Worm (Caenorhabditis elegans) whole organism, young adult: ENCODE measurements around the gene F49E2.5.

Experiments
- B0261.1 ChIP-seq: sonication (generic microtip); optimal IDR thresholded peaks from 2 replicates; lab custom pipeline; 2016; ENCODE audit warnings: mild to moderate bottlenecking, missing genetic modification characterization, moderate library complexity, missing compliant biosample characterization
- C17E4.6 ChIP-seq: fragments of 200-800 bp; sonication (Bioruptor generic); IDR thresholded peaks from 2 replicates; pipeline ENCODE4 v1.3.6; 2022; ENCODE audit warnings: missing genetic modification reagents, missing genetic modification characterization, missing compliant biosample characterization
- D2030.7 ChIP-seq: fragments of 200-800 bp; sonication (Bioruptor generic); IDR thresholded peaks from 2 replicates; pipeline ENCODE4 v1.3.6; 2022; ENCODE audit warnings: missing genetic modification reagents, missing genetic modification characterization, missing compliant biosample characterization
- F37B4.10 ChIP-seq: fragments of 200-800 bp; sonication (Bioruptor generic); IDR thresholded peaks from 2 replicates; pipeline ENCODE4 v1.3.6; 2022; ENCODE audit warnings: missing genetic modification characterization, missing compliant biosample characterization
- F55B11.4 ChIP-seq: sonication (generic microtip); optimal IDR thresholded peaks from 2 replicates; lab custom pipeline; 2016; ENCODE audit warnings: missing compliant biosample characterization, missing genetic modification characterization, borderline replicate concordance; ENCODE audit not compliant: insufficient read depth
- Y53F4B.3 ChIP-seq: fragments of 200-800 bp; sonication (Bioruptor generic); IDR thresholded peaks from 2 replicates; pipeline ENCODE4 v1.3.6; 2022; ENCODE audit warnings: missing genetic modification reagents, missing genetic modification characterization, missing compliant biosample characterization
- Y95B8A.8 ChIP-seq: fragments of 200-800 bp; sonication (Bioruptor generic); IDR thresholded peaks from 2 replicates; pipeline ENCODE4 v1.3.6; 2022; ENCODE audit warnings: missing genetic modification reagents, missing genetic modification characterization, missing compliant biosample characterization
- akir-1 ChIP-seq: fragments of 200-800 bp; sonication (Bioruptor generic); optimal IDR thresholded peaks from 2 replicates; lab custom pipeline; 2018; ENCODE audit warnings: mild to moderate bottlenecking, missing genetic modification characterization, moderate library complexity, missing compliant biosample characterization
- atf-7 ChIP-seq: sonication (generic microtip); optimal IDR thresholded peaks from 2 replicates; lab custom pipeline; 2017; ENCODE audit warnings: mild to moderate bottlenecking, missing genetic modification characterization, missing compliant biosample characterization
- athp-1 ChIP-seq: sonication (generic microtip); optimal IDR thresholded peaks from 2 replicates; lab custom pipeline; 2017; ENCODE audit warnings: mild to moderate bottlenecking, missing genetic modification characterization, missing compliant biosample characterization
- bed-1 ChIP-seq: fragments of 200-800 bp; sonication (Bioruptor generic); IDR thresholded peaks from 2 replicates; pipeline ENCODE4 v1.3.6; 2022; ENCODE audit warnings: missing genetic modification reagents, missing genetic modification characterization, missing compliant biosample characterization
- cebp-1 ChIP-seq, 2 experiments: fragments of 200-800 bp in 1 of 2; sonication (Bioruptor generic) in 1 of 2; sonication (generic microtip) in 1 of 2; IDR thresholded peaks in 1 of 2; optimal IDR thresholded peaks in 1 of 2; 2 replicates each; pipeline versions ENCODE4 v1.3.6 to Lab custom; 2017 to 2022; ENCODE audit warnings: missing compliant biosample characterization in 2 of 2, missing genetic modification characterization in 2 of 2, mild to moderate bottlenecking in 1 of 2, missing genetic modification reagents in 1 of 2, moderate library complexity in 1 of 2
- ceh-58 ChIP-seq: fragments of 200-800 bp; sonication (Bioruptor generic); IDR thresholded peaks from 2 replicates; pipeline ENCODE4 v1.3.6; 2022; ENCODE audit warnings: missing genetic modification characterization, missing compliant biosample characterization
- efl-1 ChIP-seq: fragments of 150-350 bp; optimal IDR thresholded peaks from 2 replicates; lab custom pipeline; 2014; ENCODE audit warnings: missing biosample characterization, missing genetic modification reagents, missing genetic modification characterization
- egl-44 ChIP-seq: fragments of 200-800 bp; sonication (Bioruptor generic); IDR thresholded peaks from 2 replicates; pipeline ENCODE4 v1.3.6; 2022; ENCODE audit warnings: missing genetic modification reagents, missing genetic modification characterization, missing compliant biosample characterization
- ekl-4 ChIP-seq: fragments of 200-800 bp; sonication (Bioruptor generic); IDR thresholded peaks from 2 replicates; pipeline ENCODE4 v1.3.6; 2022; ENCODE audit warnings: missing genetic modification reagents, missing genetic modification characterization, missing compliant biosample characterization
- hrde-1 ChIP-seq: sonication (generic microtip); optimal IDR thresholded peaks from 2 replicates; lab custom pipeline; 2016; ENCODE audit warnings: missing genetic modification characterization, mild to moderate bottlenecking, missing compliant biosample characterization, moderate library complexity, missing genotype, missing genetic modification reagents, borderline replicate concordance
- lag-1 ChIP-seq: fragments of 200-800 bp; sonication (Bioruptor generic); IDR thresholded peaks from 2 replicates; pipeline ENCODE4 v1.3.6; 2022; ENCODE audit warnings: missing genetic modification reagents, missing genetic modification characterization, missing compliant biosample characterization
- let-607 ChIP-seq, 2 experiments: fragments of 200-800 bp in 1 of 2; sonication (Bioruptor generic) in 1 of 2; sonication (generic microtip) in 1 of 2; optimal IDR thresholded peaks; 2 replicates each; lab custom pipeline; 2016 to 2018; ENCODE audit warnings: mild to moderate bottlenecking in 2 of 2, missing compliant biosample characterization in 2 of 2, missing genetic modification characterization in 2 of 2, moderate library complexity in 2 of 2, missing genotype in 1 of 2
- lin-40 ChIP-seq: sonication (generic microtip); optimal IDR thresholded peaks from 2 replicates; lab custom pipeline; 2016; ENCODE audit warnings: missing genetic modification characterization, mild to moderate bottlenecking, missing compliant biosample characterization, missing genotype, missing genetic modification reagents
- madf-3 ChIP-seq: fragments of 200-800 bp; sonication (Bioruptor generic); IDR thresholded peaks from 2 replicates; pipeline ENCODE4 v1.3.6; 2022; ENCODE audit warnings: missing genetic modification reagents, missing genetic modification characterization, missing compliant biosample characterization
- madf-8 ChIP-seq: fragments of 200-800 bp; sonication (Bioruptor generic); conservative IDR thresholded peaks from 2 replicates; pipeline ENCODE4 v1.3.6; 2022; ENCODE audit warnings: missing genetic modification reagents, missing genetic modification characterization, missing compliant biosample characterization
- mes-4 ChIP-seq: sonication (generic microtip); optimal IDR thresholded peaks from 2 replicates; lab custom pipeline; 2016; ENCODE audit warnings: missing genotype, missing genetic modification characterization, missing compliant biosample characterization
- nhr-120 ChIP-seq: fragments of 200-800 bp; sonication (Bioruptor generic); IDR thresholded peaks from 2 replicates; pipeline ENCODE4 v1.3.6; 2022; ENCODE audit warnings: missing genetic modification characterization, missing compliant biosample characterization
- snpc-1.1 ChIP-seq: sonication (generic microtip); optimal IDR thresholded peaks from 2 replicates; lab custom pipeline; 2017; ENCODE audit warnings: missing genetic modification characterization, mild to moderate bottlenecking, missing compliant biosample characterization, antibody characterized with exemption, moderate library complexity, missing genotype, missing genetic modification reagents; ENCODE audit not compliant: insufficient read depth
- snpc-1.3 ChIP-seq: sonication (generic microtip); optimal IDR thresholded peaks from 2 replicates; lab custom pipeline; 2017; ENCODE audit warnings: missing genetic modification characterization, mild to moderate bottlenecking, missing compliant biosample characterization, antibody characterized with exemption, moderate library complexity, missing genotype, missing genetic modification reagents; ENCODE audit not compliant: insufficient read depth
- somi-1 ChIP-seq: fragments of 200-800 bp; sonication (Bioruptor generic); optimal IDR thresholded peaks from 2 replicates; lab custom pipeline; 2018; ENCODE audit warnings: mild to moderate bottlenecking, missing genetic modification characterization, missing compliant biosample characterization
- zfh-2 ChIP-seq: fragments of 200-800 bp; sonication (Bioruptor generic); conservative IDR thresholded peaks from 2 replicates; pipeline ENCODE4 v1.3.6; 2022; ENCODE audit warnings: missing genetic modification reagents, missing genetic modification characterization, missing compliant biosample characterization
- ztf-18 ChIP-seq: sonication (generic microtip); optimal IDR thresholded peaks from 2 replicates; lab custom pipeline; 2016; ENCODE audit warnings: missing genotype, mild to moderate bottlenecking, missing genetic modification characterization, missing compliant biosample characterization
- ztf-25 ChIP-seq: fragments of 200-800 bp; sonication (Bioruptor generic); IDR thresholded peaks from 2 replicates; pipeline ENCODE4 v1.3.6; 2022; ENCODE audit warnings: missing genetic modification reagents, missing genetic modification characterization, missing compliant biosample characterization
- ztf-26 ChIP-seq: sonication (generic microtip); optimal IDR thresholded peaks from 2 replicates; lab custom pipeline; 2017; ENCODE audit warnings: missing genetic modification characterization, missing compliant biosample characterization
- ztf-28 ChIP-seq: fragments of 200-800 bp; sonication (Bioruptor generic); IDR thresholded peaks from 2 replicates; pipeline ENCODE4 v1.3.6; 2022; ENCODE audit warnings: missing genetic modification reagents, missing genetic modification characterization, missing compliant biosample characterization
- ztf-6 ChIP-seq: fragments of 200-800 bp; sonication (Bioruptor generic); IDR thresholded peaks from 2 replicates; pipeline ENCODE4 v1.3.6; 2022; ENCODE audit warnings: missing genetic modification reagents, missing genetic modification characterization, missing compliant biosample characterization

F49E2.5 gene

DNA sequence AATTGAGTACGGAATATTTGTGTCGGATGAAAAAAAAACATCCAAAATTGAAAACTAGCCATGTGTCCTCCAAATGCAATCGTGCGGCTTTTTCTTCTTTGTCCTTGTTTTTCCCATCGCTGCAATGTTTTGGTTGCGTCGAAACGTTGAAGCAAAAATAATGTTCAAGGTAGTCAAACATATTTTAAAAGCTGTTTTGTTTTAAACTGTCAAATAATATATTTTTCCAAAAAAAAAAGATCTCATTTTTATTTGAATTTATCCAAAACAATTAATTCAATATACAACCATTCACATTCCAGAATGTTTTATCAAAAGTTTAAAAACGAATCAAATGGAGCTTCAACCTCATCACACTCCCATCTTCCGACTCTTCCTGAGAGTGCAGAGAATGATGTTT, 24.7 kb upstream of the F49E2.5 start, which contains the start of gene C07B5.6:
Gene C07B5.6, plus strand, starts transcription at position 301 of the 400 bp plus-strand sequence.
- no peak for TF ChIP-seq bed-1
- no peak for TF ChIP-seq atf-7
- TF ChIP-seq ztf-6 (GFP tag; lab: Robert Waterston, UW) = no peak
- TF ChIP-seq cebp-1 (GFP tag; IDR thresholded peaks at IDR 0.05; lab: Robert Waterston, UW) = no peak
- TF ChIP-seq cebp-1 (tag; optimal IDR thresholded peaks at IDR 0.05; lab: Kevin White, UChicago) = no peak
- TF ChIP-seq Y53F4B.3 (GFP tag; lab: Robert Waterston, UW) = no peak
- no peak for TF ChIP-seq mes-4 (tag; lab: Kevin White, UChicago)

ce11 chrX:9523118-9523517, 20.3 kb upstream of the F49E2.5 start, which contains the start of gene C07B5.3:
TSS of gene C07B5.3 (minus strand) at chrX:9523218.
- TF ChIP-seq ztf-28 (GFP tag; lab: Robert Waterston, UW) = no peak
- TF ChIP-seq Y95B8A.8 (GFP tag; lab: Robert Waterston, UW) = no peak
- no peak for TF ChIP-seq akir-1 (GFP tag; lab: Kevin White, UChicago)
- TF ChIP-seq ceh-58 (GFP tag; lab: Robert Waterston, UW) = no peak
- TF ChIP-seq zfh-2 (GFP tag; lab: Robert Waterston, UW) = no peak
- TF ChIP-seq madf-8 (GFP tag; lab: Robert Waterston, UW) = no peak
- no peak for TF ChIP-seq ztf-25 (GFP tag; lab: Robert Waterston, UW)
- no peak for TF ChIP-seq atf-7
- no peak for TF ChIP-seq lin-40 (tag; lab: Kevin White, UChicago)
- TF ChIP-seq hrde-1 (tag; lab: Kevin White, UChicago) = no peak
- no peak for TF ChIP-seq snpc-1.1 (tag; lab: Kevin White, UChicago)
- TF ChIP-seq egl-44 = no peak
- TF ChIP-seq efl-1 = no peak
- no peak for TF ChIP-seq madf-3 (GFP tag; lab: Robert Waterston, UW)
- TF ChIP-seq, all 124 proteins: peak for 0

- peak; percentile 63 for TF ChIP-seq ztf-26 (tag; lab: Kevin White, UChicago)
- TF ChIP-seq ekl-4 (GFP tag; lab: Robert Waterston, UW) = no peak
- no peak for TF ChIP-seq mes-4 (tag; lab: Kevin White, UChicago)
- TF ChIP-seq somi-1 = peak; percentile 19
- no peak for TF ChIP-seq nhr-120
- TF ChIP-seq snpc-1.3 (tag; lab: Kevin White, UChicago) = no peak
- TF ChIP-seq lin-40 (tag; lab: Kevin White, UChicago) = peak; percentile 42
- no peak for TF ChIP-seq athp-1 (tag; lab: Kevin White, UChicago)
- no peak for TF ChIP-seq efl-1
- TF ChIP-seq let-607 (tag; optimal IDR thresholded peaks at IDR 0.05; lab: Kevin White, UChicago) = no peak
- no peak for TF ChIP-seq D2030.7
- TF ChIP-seq F37B4.10 (GFP tag; lab: Robert Waterston, UW) = no peak
Observed at ce11 chrX:9527898-9528297, 15.6 kb upstream of the F49E2.5 start.

DNA sequence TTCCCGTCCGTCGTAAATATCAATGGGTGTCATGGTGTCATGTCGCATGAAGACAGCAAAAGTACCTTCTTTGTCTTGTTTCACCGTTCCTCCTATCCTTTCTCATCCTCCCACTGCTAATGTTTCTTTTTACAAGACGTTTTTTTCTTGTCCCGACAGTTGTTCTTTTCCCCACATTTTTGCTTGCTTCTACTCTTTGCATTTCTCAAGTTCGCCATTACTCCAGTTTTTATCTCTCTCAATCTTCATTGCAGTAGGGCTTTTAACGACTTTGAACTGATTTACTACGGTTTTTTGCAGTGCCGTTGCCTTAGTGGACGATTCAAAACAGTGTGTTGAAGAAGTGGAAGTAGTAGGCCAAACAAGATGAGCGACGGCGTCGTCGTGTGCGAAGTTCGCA, 14.1 kb upstream of the F49E2.5 start, which contains the start of gene C07B5.4:
Gene C07B5.4, plus strand, starts transcription at position 301 of the 400 bp plus-strand sequence.
- TF ChIP-seq F55B11.4 (tag; lab: Kevin White, UChicago) (no peak), ztf-18 (tag; lab: Kevin White, UChicago) (no peak), lag-1 (no peak), egl-44 (no peak), C17E4.6 (GFP tag; lab: Robert Waterston, UW) (no peak), B0261.1 (tag; lab: Kevin White, UChicago) (no peak)
